Worm (Caenorhabditis elegans): ENCODE data around the gene cal-5.
A peak's percentile ranks its signal among the peaks of the same experiment; 100 is the strongest.

cal-5 gene

DNA sequence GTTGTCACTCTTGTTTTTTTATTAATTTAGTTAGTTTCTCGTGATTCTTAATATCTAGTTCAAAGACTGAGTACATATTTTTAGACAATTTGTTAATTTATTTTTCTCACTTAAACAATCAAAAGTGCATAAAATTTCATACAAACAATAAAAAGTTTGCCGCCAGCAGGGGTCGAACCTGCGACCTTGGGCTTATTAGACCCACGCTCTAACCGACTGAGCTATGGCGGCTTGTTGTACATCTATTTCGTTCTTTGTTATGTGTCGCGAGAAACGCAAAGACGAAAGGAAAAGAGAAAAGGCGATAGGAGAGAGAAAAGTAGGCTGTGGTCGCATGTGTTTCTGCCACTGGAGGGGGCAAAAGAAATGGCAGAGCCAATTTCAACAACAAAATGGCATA lies 7.7 kb upstream of the cal-5 start (continued):
- TF ChIP-seq sea-2 (GFP tag; IDR thresholded peaks at IDR 0.05), result 0 out of 2 replicates have a peak, but pooled peaks have one; percentile 74
- peak; percentile 96 for TF ChIP-seq tbp1 (GFP tag; optimal IDR thresholded peaks at IDR 0.05)
- TF ChIP-seq attf-6 (GFP tag; IDR thresholded peaks at IDR 0.05), result peak; percentile 63; the same call in 1 of the 2 replicates
- peak; percentile 84 for TF ChIP-seq madf-3 (GFP tag; IDR thresholded peaks at IDR 0.05)
- peak; percentile 93 for TF ChIP-seq die-1 (tag; optimal IDR thresholded peaks at IDR 0.05)
- TF ChIP-seq bed-2 (GFP tag; IDR thresholded peaks at IDR 0.05), result peak; percentile 74; the same call in 1 of the 2 replicates
- TF ChIP-seq Y53G8AR.9 (GFP tag; conservative IDR thresholded peaks at IDR 0.05), result no peak
- peak; percentile 45 for TF ChIP-seq snpc-1.1 (tag; optimal IDR thresholded peaks at IDR 0.05; ENCODE audit: insufficient read depth)
- peak; percentile 95 for TF ChIP-seq lin-26 (GFP tag; IDR thresholded peaks at IDR 0.05)
- peak; percentile 50; the same call in 1 of the 2 replicates for TF ChIP-seq attf-3 (GFP tag; conservative IDR thresholded peaks at IDR 0.05)
- peak; percentile 56 for TF ChIP-seq F57C9.4 (tag; optimal IDR thresholded peaks at IDR 0.05)
- peak; percentile 49 for TF ChIP-seq nhr-179 (tag; optimal IDR thresholded peaks at IDR 0.05)
- peak; percentile 27 for TF ChIP-seq tbx-9 (tag; optimal IDR thresholded peaks at IDR 0.05; ENCODE audit: borderline replicate concordance)
- peak; percentile 55 for TF ChIP-seq madf-6 (GFP tag; IDR thresholded peaks at IDR 0.05)
- peak; percentile 85 for TF ChIP-seq zim-3 (tag; optimal IDR thresholded peaks at IDR 0.05)
- no peak for TF ChIP-seq ama-1 (optimal IDR thresholded peaks at IDR 0.05)
- peak; percentile 57 to 75 for TF ChIP-seq ama-1 (GFP tag; optimal IDR thresholded peaks at IDR 0.05)
- TF ChIP-seq lir-1 (GFP tag; conservative IDR thresholded peaks at IDR 0.05), result peak; percentile 61; the same call in 1 of the 2 replicates
- peak; percentile 98 for TF ChIP-seq rpc-1 (optimal IDR thresholded peaks at IDR 0.05)
- TF ChIP-seq rpc-1 (tag; optimal IDR thresholded peaks at IDR 0.05), result peak; percentile 94
- TF ChIP-seq mxl-1 (tag; optimal IDR thresholded peaks at IDR 0.05), result peak; percentile 60
- TF ChIP-seq ZK185.1 (tag; optimal IDR thresholded peaks at IDR 0.05; ENCODE audit: poor library complexity, severe bottlenecking), result peak; percentile 70
- TF ChIP-seq ceh-79 (tag; optimal IDR thresholded peaks at IDR 0.05), result peak; percentile 66
- no peak for TF ChIP-seq B0019.2 (GFP tag; conservative IDR thresholded peaks at IDR 0.05)
- TF ChIP-seq F22D6.2 (tag; optimal IDR thresholded peaks at IDR 0.05), result peak; percentile 69
- TF ChIP-seq F49E8.2 (tag; optimal IDR thresholded peaks at IDR 0.05; ENCODE audit: insufficient read depth), result peak; percentile 6
- TF ChIP-seq snpc-3.4 (tag; optimal IDR thresholded peaks at IDR 0.05), result peak; percentile 68
- TF ChIP-seq ceh-27 (GFP tag; optimal IDR thresholded peaks at IDR 0.05), result peak; percentile 75
- TF ChIP-seq egl-44 (GFP tag; IDR thresholded peaks at IDR 0.05), result peak; percentile 76; the same call in 1 of the 2 replicates
- TF ChIP-seq nhr-80 (tag; optimal IDR thresholded peaks at IDR 0.05), result peak; percentile 61
- TF ChIP-seq ztf-22 (GFP tag; optimal IDR thresholded peaks at IDR 0.05), result peak; percentile 66
- peak; percentile 84; the same call in 1 of the 2 replicates for TF ChIP-seq ceh-58 (GFP tag; IDR thresholded peaks at IDR 0.05)
- TF ChIP-seq lag-1 (GFP tag; IDR thresholded peaks at IDR 0.05), result no peak
- TF ChIP-seq F33H1.4 (GFP tag; IDR thresholded peaks at IDR 0.05), result no peak
- no peak for TF ChIP-seq dpff-1 (tag; optimal IDR thresholded peaks at IDR 0.05)
- TF ChIP-seq K11D2.4 (GFP tag; IDR thresholded peaks at IDR 0.05), result peak; percentile 81
- TF ChIP-seq ekl-4 (GFP tag; IDR thresholded peaks at IDR 0.05), result peak; percentile 69
- TF ChIP-seq aptf-2 (GFP tag; conservative IDR thresholded peaks at IDR 0.05), result no peak
- TF ChIP-seq B0035.1 (tag; optimal IDR thresholded peaks at IDR 0.05), result peak; percentile 75
- no peak for TF ChIP-seq bed-1 (GFP tag; IDR thresholded peaks at IDR 0.05)
- peak; percentile 74 for TF ChIP-seq ets-4 (GFP tag; optimal IDR thresholded peaks at IDR 0.05)
- TF ChIP-seq rcor-1 (GFP tag; IDR thresholded peaks at IDR 0.05), result peak; percentile 83
- TF ChIP-seq snpc-1.3 (tag; optimal IDR thresholded peaks at IDR 0.05; ENCODE audit: insufficient read depth), result peak; percentile 90
- TF ChIP-seq egrh-3 (GFP tag; IDR thresholded peaks at IDR 0.05), result peak; percentile 51; the same call in 1 of the 2 replicates
- TF ChIP-seq hrde-1 (tag; optimal IDR thresholded peaks at IDR 0.05; ENCODE audit: borderline replicate concordance), result peak; percentile 55
- peak; percentile 56 for TF ChIP-seq snpc-4 (GFP tag; optimal IDR thresholded peaks at IDR 0.05)
- peak in 3 of 4 experiments; percentile 50 to 84 (median 76) for TF ChIP-seq snpc-4 (tag; optimal IDR thresholded peaks at IDR 0.05)
- peak; percentile 89 for TF ChIP-seq ztf-26 (tag; optimal IDR thresholded peaks at IDR 0.05)
